Worm (Caenorhabditis elegans) whole organism, L4 larva: Measurements from ENCODE around the gene F53G2.3.

Experiments
- F10B5.3 ChIP-seq: sonication (generic microtip); optimal IDR thresholded peaks from 2 replicates; lab custom pipeline; 2016; ENCODE audit warnings: mild to moderate bottlenecking, missing genetic modification characterization, missing compliant biosample characterization
- F26F4.8 ChIP-seq: fragments of 200-800 bp; sonication (Bioruptor generic); conservative IDR thresholded peaks from 2 replicates; pipeline ENCODE4 v1.3.6; 2022; ENCODE audit warnings: missing genetic modification characterization, missing compliant biosample characterization
- T20F7.1 ChIP-seq: fragments of 200-800 bp; sonication (Bioruptor generic); optimal IDR thresholded peaks from 2 replicates; lab custom pipeline; 2018; ENCODE audit warnings: mild to moderate bottlenecking, missing genetic modification characterization, missing compliant biosample characterization
- Y105C5A.15 ChIP-seq: fragments of 200-800 bp; sonication (Bioruptor generic); IDR thresholded peaks from 2 replicates; pipeline ENCODE4 v1.3.6; 2022; ENCODE audit warnings: missing genetic modification characterization, missing compliant biosample characterization
- Y48G9A.11 ChIP-seq: fragments of 200-800 bp; sonication (Bioruptor generic); IDR thresholded peaks from 2 replicates; pipeline ENCODE4 v1.3.6; 2022; ENCODE audit warnings: missing genetic modification reagents, missing genetic modification characterization, missing compliant biosample characterization
- Y75B8A.6 ChIP-seq: fragments of 200-800 bp; sonication (Bioruptor generic); IDR thresholded peaks from 2 replicates; pipeline ENCODE4 v1.3.6; 2022; ENCODE audit warnings: missing genetic modification reagents, missing genetic modification characterization, missing compliant biosample characterization
- ZK337.2 ChIP-seq: fragments of 200-800 bp; sonication (Bioruptor generic); IDR thresholded peaks from 2 replicates; pipeline ENCODE4 v1.3.6; 2022; ENCODE audit warnings: missing genetic modification reagents, missing genetic modification characterization, missing compliant biosample characterization
- ZK546.5 ChIP-seq, 2 experiments: sonication (generic microtip); optimal IDR thresholded peaks; 2 replicates each; lab custom pipeline; 2017; ENCODE audit warnings: missing biosample characterization in 2 of 2, missing genetic modification characterization in 2 of 2
- aha-1 ChIP-seq: fragments of 150-350 bp; peaks from one replicate; lab custom pipeline; 2014; ENCODE audit warnings: missing biosample characterization, missing genetic modification characterization
- ceh-20 ChIP-seq: fragments of 200-800 bp; sonication (Bioruptor generic); IDR thresholded peaks from 2 replicates; pipeline ENCODE4 v1.3.6; 2022; ENCODE audit warnings: missing genetic modification reagents, missing genetic modification characterization, missing compliant biosample characterization
- ceh-82 ChIP-seq: sonication (generic microtip); optimal IDR thresholded peaks from 2 replicates; lab custom pipeline; 2017; ENCODE audit warnings: missing biosample characterization, missing genetic modification characterization
- ctbp-1 ChIP-seq: fragments of 200-800 bp; sonication (Bioruptor generic); IDR thresholded peaks from 2 replicates; pipeline ENCODE4 v1.3.6; 2022; ENCODE audit warnings: missing genetic modification reagents, missing genetic modification characterization, missing compliant biosample characterization
- daf-16 ChIP-seq, 3 experiments: sonication (generic microtip); optimal IDR thresholded peaks; 2 replicates each; lab custom pipeline; 2016 to 2017; ENCODE audit warnings: missing genetic modification characterization in 3 of 3, missing genetic modification reagents in 3 of 3, mild to moderate bottlenecking in 2 of 3, missing compliant biosample characterization in 2 of 3, missing biosample characterization in 1 of 3, moderate library complexity in 1 of 3
- dpl-1 ChIP-seq: fragments of 150-350 bp; optimal IDR thresholded peaks from 2 replicates; lab custom pipeline; 2014; ENCODE audit warnings: missing biosample characterization, missing genetic modification reagents, missing genetic modification characterization
- fos-1 ChIP-seq: fragments of 150-350 bp; optimal IDR thresholded peaks from 2 replicates; lab custom pipeline; 2014; ENCODE audit warnings: missing biosample characterization, missing genetic modification characterization
- hlh-11 ChIP-seq: fragments of 200-800 bp; sonication (Bioruptor generic); optimal IDR thresholded peaks from 2 replicates; lab custom pipeline; 2018; ENCODE audit warnings: mild to moderate bottlenecking, missing genetic modification characterization, missing compliant biosample characterization
- hmg-1.1 ChIP-seq: fragments of 200-800 bp; sonication (Bioruptor generic); IDR thresholded peaks from 2 replicates; pipeline ENCODE4 v1.3.6; 2022; ENCODE audit warnings: missing genetic modification reagents, missing genetic modification characterization, missing compliant biosample characterization
- lin-1 ChIP-seq: fragments of 200-800 bp; sonication (Bioruptor generic); IDR thresholded peaks from 2 replicates; pipeline ENCODE4 v1.3.6; 2022; ENCODE audit warnings: missing genetic modification reagents, missing genetic modification characterization, missing compliant biosample characterization
- lin-13 ChIP-seq: fragments of 150-350 bp; optimal IDR thresholded peaks from 2 replicates; lab custom pipeline; 2014; ENCODE audit warnings: missing biosample characterization, missing genetic modification reagents, missing genetic modification characterization
- lin-15B ChIP-seq: fragments of 150-350 bp; sonication (generic microtip); optimal IDR thresholded peaks from 3 replicates; lab custom pipeline; 2014; ENCODE audit warnings: missing biosample characterization, missing genetic modification characterization
- lin-39 ChIP-seq: fragments of 150-350 bp; optimal IDR thresholded peaks from 2 replicates; lab custom pipeline; 2014; ENCODE audit warnings: missing biosample characterization, missing genetic modification reagents, missing genetic modification characterization
- lir-3 ChIP-seq: sonication (generic microtip); optimal IDR thresholded peaks from 2 replicates; lab custom pipeline; 2016; ENCODE audit warnings: mild to moderate bottlenecking, missing genetic modification characterization, missing compliant biosample characterization
- lsy-2 ChIP-seq, 2 experiments: fragments of 150-350 bp in 1 of 2; sonication (generic microtip) in 1 of 2; optimal IDR thresholded peaks; 2 replicates each; lab custom pipeline; 2014 to 2017; ENCODE audit warnings: missing biosample characterization in 2 of 2, missing genetic modification characterization in 2 of 2
- madf-5 ChIP-seq, 2 experiments: fragments of 200-800 bp; sonication (Bioruptor generic); IDR thresholded peaks; 2 replicates each; pipeline ENCODE4 v1.3.6; 2022; ENCODE audit warnings: missing compliant biosample characterization in 2 of 2, missing genetic modification characterization in 2 of 2
- mdl-1 ChIP-seq, 2 experiments: fragments of 150-350 bp in 1 of 2; sonication (generic microtip) in 1 of 2; optimal IDR thresholded peaks; 2 replicates each; lab custom pipeline; 2014 to 2017; ENCODE audit warnings: missing biosample characterization in 2 of 2, missing genetic modification characterization in 2 of 2
- mdt-29 ChIP-seq: fragments of 200-800 bp; sonication (Bioruptor generic); IDR thresholded peaks from 2 replicates; pipeline ENCODE4 v1.3.6; 2022; ENCODE audit warnings: missing genetic modification reagents, missing genetic modification characterization, missing compliant biosample characterization
- nhr-10 ChIP-seq: fragments of 150-350 bp; optimal IDR thresholded peaks from 2 replicates; lab custom pipeline; 2014; ENCODE audit warnings: missing biosample characterization, missing genetic modification characterization
- nhr-102 ChIP-seq: sonication (generic microtip); optimal IDR thresholded peaks from 2 replicates; lab custom pipeline; 2016; ENCODE audit warnings: mild to moderate bottlenecking, missing genetic modification characterization, moderate library complexity, missing compliant biosample characterization
- nhr-111 ChIP-seq: fragments of 200-800 bp; sonication (Bioruptor generic); optimal IDR thresholded peaks from 2 replicates; lab custom pipeline; 2018; ENCODE audit warnings: mild to moderate bottlenecking, missing genetic modification characterization, missing compliant biosample characterization
- nhr-237 ChIP-seq: sonication (generic microtip); optimal IDR thresholded peaks from 2 replicates; lab custom pipeline; 2017; ENCODE audit warnings: missing biosample characterization, missing genetic modification characterization
- nhr-28 ChIP-seq: fragments of 150-350 bp; optimal IDR thresholded peaks from 2 replicates; lab custom pipeline; 2014; ENCODE audit warnings: missing biosample characterization, missing genetic modification characterization
- nhr-48 ChIP-seq: sonication (generic microtip); optimal IDR thresholded peaks from 2 replicates; lab custom pipeline; 2016; ENCODE audit warnings: mild to moderate bottlenecking, missing genetic modification characterization, missing compliant biosample characterization
- pha-4 ChIP-seq, 2 experiments: fragments of 150-350 bp in 1 of 2; fragments of 200-800 bp in 1 of 2; sonication (Bioruptor generic) in 1 of 2; IDR thresholded peaks in 1 of 2; optimal IDR thresholded peaks in 1 of 2; 2 replicates each; pipeline versions ENCODE4 v1.3.6 to Lab custom; 2014 to 2022; ENCODE audit warnings: missing genetic modification characterization in 2 of 2, missing genetic modification reagents in 2 of 2, missing biosample characterization in 1 of 2, missing compliant biosample characterization in 1 of 2
- pqm-1 ChIP-seq: sonication (generic microtip); optimal IDR thresholded peaks from 2 replicates; lab custom pipeline; 2017; ENCODE audit warnings: missing biosample characterization, missing genetic modification characterization
- set-16 ChIP-seq: fragments of 200-800 bp; sonication (Bioruptor generic); IDR thresholded peaks from 2 replicates; pipeline ENCODE4 v1.3.6; 2022; ENCODE audit warnings: missing genetic modification reagents, missing genetic modification characterization, missing compliant biosample characterization
- spr-1 ChIP-seq: sonication (generic microtip); optimal IDR thresholded peaks from 2 replicates; lab custom pipeline; 2016; ENCODE audit warnings: mild to moderate bottlenecking, missing genetic modification characterization, missing compliant biosample characterization
- spr-3 ChIP-seq: fragments of 200-800 bp; sonication (Bioruptor generic); optimal IDR thresholded peaks from 2 replicates; lab custom pipeline; 2018; ENCODE audit warnings: mild to moderate bottlenecking, missing genetic modification characterization, missing compliant biosample characterization
- tag-97 ChIP-seq: fragments of 200-800 bp; sonication (Bioruptor generic); IDR thresholded peaks from 2 replicates; pipeline ENCODE4 v1.3.6; 2022; ENCODE audit warnings: missing genetic modification characterization, missing compliant biosample characterization
- tra-1 ChIP-seq: fragments of 200-800 bp; sonication (Bioruptor generic); IDR thresholded peaks from 2 replicates; pipeline ENCODE4 v1.3.6; 2022; ENCODE audit warnings: missing genetic modification reagents, missing genetic modification characterization, missing compliant biosample characterization
- vab-7 ChIP-seq: fragments of 200-800 bp; sonication (Bioruptor generic); IDR thresholded peaks from 2 replicates; pipeline ENCODE4 v1.3.6; 2022; ENCODE audit warnings: missing genetic modification reagents, missing genetic modification characterization, missing compliant biosample characterization
- zip-11 ChIP-seq: fragments of 200-800 bp; sonication (Bioruptor generic); IDR thresholded peaks from 2 replicates; pipeline ENCODE4 v1.3.6; 2022; ENCODE audit warnings: missing genetic modification characterization, missing compliant biosample characterization
- zip-2 ChIP-seq: fragments of 150-350 bp; optimal IDR thresholded peaks from 2 replicates; lab custom pipeline; 2014; ENCODE audit warnings: missing biosample characterization, missing genetic modification characterization

F53G2.3 gene

ce11 chrII:2454822-2455221 is 25.4 kb upstream of the F53G2.3 start (continued):
- TF ChIP-seq lin-39 (tag; lab: Kevin White, UChicago) (no peak), F10B5.3 (tag; lab: Kevin White, UChicago) (no peak), mdl-1 (tag; optimal IDR thresholded peaks at IDR 0.05; lab: Kevin White, UChicago) (no peak), nhr-111 (no peak), nhr-28 (peak; percentile 87), nhr-10 (tag; lab: Kevin White, UChicago) (no peak), hlh-11 (peak; percentile 76), Y75B8A.6 (GFP tag; lab: Robert Waterston, UW) (no peak)

- TF ChIP-seq lin-13 (peak; percentile 56), vab-7 (GFP tag; lab: Robert Waterston, UW) (no peak), ZK546.5 (tag; optimal IDR thresholded peaks at IDR 0.05; lab: Kevin White, UChicago) (no peak), lin-1 (GFP tag; lab: Robert Waterston, UW) (no peak), aha-1 (tag; lab: Kevin White, UChicago) (peak; percentile 86), T20F7.1 (GFP tag; lab: Kevin White, UChicago) (no peak), daf-16 (GFP tag; optimal IDR thresholded peaks at IDR 0.05; lab: Kevin White, UChicago) (no peak), daf-16 (tag; optimal IDR thresholded peaks at IDR 0.05; lab: Kevin White, UChicago) (no peak), lin-15B (no peak), nhr-10 (tag; lab: Kevin White, UChicago) (no peak), spr-1 (tag; lab: Kevin White, UChicago) (no peak), Y105C5A.15 (GFP tag; lab: Robert Waterston, UW) (no peak), ZK337.2 (GFP tag; lab: Robert Waterston, UW) (no peak), dpl-1 (no peak), nhr-111 (no peak), ctbp-1 (GFP tag; lab: Robert Waterston, UW) (no peak), nhr-237 (tag; lab: Kevin White, UChicago) (no peak), Y48G9A.11 (no peak), fos-1 (tag; lab: Kevin White, UChicago) (no peak), tra-1 (no peak), zip-11 (no peak), nhr-102 (no peak), ceh-20 (GFP tag; lab: Robert Waterston, UW) (no peak), F26F4.8 (GFP tag; lab: Robert Waterston, UW) (no peak), hmg-1.1 (GFP tag; lab: Robert Waterston, UW) (no peak), mdt-29 (GFP tag; lab: Robert Waterston, UW) (no peak), lsy-2 (tag; optimal IDR thresholded peaks at IDR 0.05; lab: Kevin White, UChicago) (peak in 1 of 2 experiments; percentile 61), nhr-48 (no peak)
Measured at ce11 chrII:2455931-2456576, 24.1 kb upstream of the F53G2.3 start.

ce11 chrII:2456973-2457372 is 23.2 kb upstream of the F53G2.3 start:
- peak; percentile 87 for TF ChIP-seq set-16
- no peak for TF ChIP-seq zip-2 (tag; lab: Kevin White, UChicago)

- TF ChIP-seq lir-3 (tag; lab: Kevin White, UChicago) (no peak), nhr-10 (tag; lab: Kevin White, UChicago) (no peak), tag-97 (GFP tag; lab: Robert Waterston, UW) (no peak), pha-4 (GFP tag; IDR thresholded peaks at IDR 0.05; lab: Robert Waterston, UW) (no peak), pha-4 (tag; optimal IDR thresholded peaks at IDR 0.05; lab: Kevin White, UChicago) (no peak), Y105C5A.15 (GFP tag; lab: Robert Waterston, UW) (no peak), ceh-82 (tag; lab: Kevin White, UChicago) (no peak), spr-3 (GFP tag; lab: Kevin White, UChicago) (no peak), madf-5 (GFP tag; IDR thresholded peaks at IDR 0.05; lab: Robert Waterston, UW) (no peak), zip-2 (tag; lab: Kevin White, UChicago) (no peak), mdl-1 (tag; optimal IDR thresholded peaks at IDR 0.05; lab: Kevin White, UChicago) (no peak), pqm-1 (tag; lab: Kevin White, UChicago) (no peak), lin-15B (no peak)
Measured at ce11 chrII:2458881-2459280, 21.3 kb upstream of the F53G2.3 start, which contains the start of gene pqn-42. TSS of gene pqn-42 (minus strand) at chrII:2458981.
